Fruit fly (Drosophila melanogaster): ENCODE measurements around the gene Naglu.
A peak's percentile ranks its signal among the peaks of the same experiment; 100 is the strongest.

Naglu gene

dm6 chr2L:8376717-8377116 lies 35.0 kb downstream of the Naglu start, which contains the start of the genes CG13390 and CG17294 (continued):
- TF ChIP-seq CG16779 (GFP tag; IDR thresholded peaks at IDR 0.05) (peak; percentile 99), Sox102F (GFP tag; optimal IDR thresholded peaks at IDR 0.05) (peak; percentile 100), pum (GFP tag; optimal IDR thresholded peaks at IDR 0.05) (peak; percentile 92), en (GFP tag; optimal IDR thresholded peaks at IDR 0.05) (peak; percentile 79), bab2 (GFP tag; optimal IDR thresholded peaks at IDR 0.05) (peak; percentile 96), CG4282 (GFP tag; optimal IDR thresholded peaks at IDR 0.05) (peak; percentile 81), NC2α (GFP tag; optimal IDR thresholded peaks at IDR 0.05) (peak; percentile 70), CG4360 (GFP tag; IDR thresholded peaks at IDR 0.05) (peak; percentile 90), CG14441 (GFP tag; IDR thresholded peaks at IDR 0.05) (peak; percentile 100), eve (GFP tag; optimal IDR thresholded peaks at IDR 0.05) (no peak), Dfd (GFP tag; optimal IDR thresholded peaks at IDR 0.05) (no peak), ERR (GFP tag; optimal IDR thresholded peaks at IDR 0.05) (peak; percentile 84), Aef1 (GFP tag; IDR thresholded peaks at IDR 0.05) (peak; percentile 100), maf-S (GFP tag; optimal IDR thresholded peaks at IDR 0.05) (peak; percentile 94), CHES-1-like (GFP tag; optimal IDR thresholded peaks at IDR 0.05) (peak; percentile 87), CG4617 (GFP tag; optimal IDR thresholded peaks at IDR 0.05; ENCODE audit: borderline replicate concordance) (peak; percentile 99), unpg (GFP tag; optimal IDR thresholded peaks at IDR 0.05) (peak; percentile 100), Doc2 (GFP tag; IDR thresholded peaks at IDR 0.05) (peak; percentile 98), HLH4C (GFP tag; IDR thresholded peaks at IDR 0.05; ENCODE audit: partially characterized antibody) (peak; percentile 76), chn (GFP tag; optimal IDR thresholded peaks at IDR 0.05) (peak; percentile 96), sima (GFP tag; optimal IDR thresholded peaks at IDR 0.05) (peak; percentile 89), slp2 (GFP tag; optimal IDR thresholded peaks at IDR 0.05) (peak; percentile 88), CG9215 (GFP tag; IDR thresholded peaks at IDR 0.05) (peak; percentile 99), E2f2 (GFP tag; IDR thresholded peaks at IDR 0.05) (peak; percentile 92), NfI (GFP tag; optimal IDR thresholded peaks at IDR 0.05) (peak; percentile 100), HmgD (GFP tag; optimal IDR thresholded peaks at IDR 0.05) (peak; percentile 10), Ets97D (GFP tag; optimal IDR thresholded peaks at IDR 0.05) (peak; percentile 90), CG14050 (GFP tag; IDR thresholded peaks at IDR 0.05) (peak; percentile 99), CoRest (tag; optimal IDR thresholded peaks at IDR 0.05) (peak; percentile 100), CG10366 (GFP tag; IDR thresholded peaks at IDR 0.05) (peak; percentile 99), br (optimal IDR thresholded peaks at IDR 0.05) (no peak), ase (GFP tag; IDR thresholded peaks at IDR 0.05) (peak; percentile 99), pb (GFP tag; optimal IDR thresholded peaks at IDR 0.05) (peak; percentile 69), stc (GFP tag; IDR thresholded peaks at IDR 0.05) (peak; percentile 100), nmo (GFP tag; optimal IDR thresholded peaks at IDR 0.05) (peak; percentile 100), CG9932 (GFP tag; IDR thresholded peaks at IDR 0.05) (peak; percentile 100), CG42726 (GFP tag; IDR thresholded peaks at IDR 0.05; ENCODE audit: partially characterized antibody) (peak; percentile 63), corto (GFP tag; optimal IDR thresholded peaks at IDR 0.05) (peak; percentile 99), nom (GFP tag; optimal IDR thresholded peaks at IDR 0.05) (peak; percentile 99), Adf1 (GFP tag; IDR thresholded peaks at IDR 0.05) (peak; percentile 93), zf30C (GFP tag; optimal IDR thresholded peaks at IDR 0.05) (peak; percentile 54), Lim3 (GFP tag; IDR thresholded peaks at IDR 0.05) (peak; percentile 98), hth (optimal IDR thresholded peaks at IDR 0.05) (no peak), Meics (GFP tag; optimal IDR thresholded peaks at IDR 0.05) (peak; percentile 100), CG1233 (GFP tag; optimal IDR thresholded peaks at IDR 0.05) (peak; percentile 99), CG3281 (GFP tag; optimal IDR thresholded peaks at IDR 0.05) (peak; percentile 100), Hey (tag; optimal IDR thresholded peaks at IDR 0.05) (peak; percentile 92), gsb-n (tag; optimal IDR thresholded peaks at IDR 0.05) (peak; percentile 99), yki (optimal IDR thresholded peaks at IDR 0.05) (no peak), gfzf (GFP tag; optimal IDR thresholded peaks at IDR 0.05) (no peak), CrebB (tag; optimal IDR thresholded peaks at IDR 0.05) (peak; percentile 99), her (GFP tag; optimal IDR thresholded peaks at IDR 0.05) (peak; percentile 82), Taf1 (GFP tag; IDR thresholded peaks at IDR 0.05) (peak; percentile 99)

Measured in whole organism, embryonic.